Worm (Caenorhabditis elegans): ENCODE measurements around the gene nhr-79.

nhr-79 gene

DNA sequence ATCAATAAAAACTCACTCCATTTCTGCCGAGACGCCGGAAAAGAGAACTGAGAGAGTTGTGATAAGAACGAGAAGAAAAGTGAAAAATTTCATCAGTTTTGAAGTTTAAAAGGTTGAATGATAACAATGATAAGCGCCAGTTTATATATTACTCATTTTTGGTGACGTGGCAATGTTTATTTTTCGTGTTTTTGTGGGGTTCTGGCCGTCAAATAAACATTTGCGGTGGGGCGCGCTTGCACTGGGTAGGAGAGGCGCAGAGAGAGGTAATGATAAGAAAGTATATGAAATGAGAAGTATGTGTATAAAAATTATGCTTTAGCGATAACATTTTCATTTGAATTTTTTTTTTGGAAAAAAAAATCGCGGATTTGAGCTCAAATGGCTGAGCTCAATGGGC, 53.0 kb downstream of the nhr-79 start, which contains the start of gene Y39B6A.5 (continued):
- TF ChIP-seq ces-1 (GFP tag; optimal IDR thresholded peaks at IDR 0.05) (no peak), zip-11 (GFP tag; IDR thresholded peaks at IDR 0.05) (no peak), F44E2.7 (GFP tag; IDR thresholded peaks at IDR 0.05) (no peak), lin-1 (GFP tag; IDR thresholded peaks at IDR 0.05) (peak; percentile 94), dmd-8 (GFP tag; IDR thresholded peaks at IDR 0.05) (no peak), mxl-2 (GFP tag; conservative IDR thresholded peaks at IDR 0.05) (no peak), spr-3 (GFP tag; optimal IDR thresholded peaks at IDR 0.05) (no peak), unc-39 (tag; optimal IDR thresholded peaks at IDR 0.05) (no peak), hmg-1.1 (GFP tag; IDR thresholded peaks at IDR 0.05) (no peak), Y5F2A.4 (GFP tag; optimal IDR thresholded peaks at IDR 0.05) (no peak), daf-8 (GFP tag; IDR thresholded peaks at IDR 0.05) (no peak), lin-39 (tag; optimal IDR thresholded peaks at IDR 0.05) (no peak), mdt-29 (GFP tag; IDR thresholded peaks at IDR 0.05) (no peak), ceh-20 (GFP tag; IDR thresholded peaks at IDR 0.05) (peak; percentile 71; the same call in 1 of the 2 replicates), daf-19 (GFP tag; conservative IDR thresholded peaks at IDR 0.05) (no peak), ceh-82 (tag; optimal IDR thresholded peaks at IDR 0.05) (no peak), vab-7 (GFP tag; IDR thresholded peaks at IDR 0.05) (no peak), nhr-41 (GFP tag; IDR thresholded peaks at IDR 0.05) (no peak), F10B5.3 (tag; optimal IDR thresholded peaks at IDR 0.05) (no peak), attf-4 (tag; optimal IDR thresholded peaks at IDR 0.05) (no peak), pqm-1 (tag; optimal IDR thresholded peaks at IDR 0.05) (peak; percentile 98), snpc-1.2 (GFP tag; IDR thresholded peaks at IDR 0.05) (no peak), rbr-2 (tag; optimal IDR thresholded peaks at IDR 0.05) (peak; percentile 14), nhr-102 (tag; optimal IDR thresholded peaks at IDR 0.05) (peak; percentile 78), nhr-76 (tag; optimal IDR thresholded peaks at IDR 0.05) (no peak), ceh-62 (tag; optimal IDR thresholded peaks at IDR 0.05) (no peak), aha-1 (tag) (peak; percentile 80), nhr-10 (tag; optimal IDR thresholded peaks at IDR 0.05) (peak; percentile 65), zfp-3 (GFP tag; conservative IDR thresholded peaks at IDR 0.05) (no peak), mes-2 (tag; optimal IDR thresholded peaks at IDR 0.05; ENCODE audit: poor library complexity, severe bottlenecking) (peak; percentile 81), ztf-7 (tag; optimal IDR thresholded peaks at IDR 0.05) (no peak), nhr-42 (GFP tag; IDR thresholded peaks at IDR 0.05) (no peak), duxl-1 (tag; optimal IDR thresholded peaks at IDR 0.05; ENCODE audit: poor library complexity) (no peak)

All from whole organism, L4 larva.